Worm (Caenorhabditis elegans) whole organism, L1 larva: Measurements from ENCODE around the gene fbxa-32.

Experiments
- F16B12.6 ChIP-seq: fragments of 150-350 bp; optimal IDR thresholded peaks from 2 replicates; lab custom pipeline; 2014; ENCODE audit warnings: missing biosample characterization, missing genetic modification characterization
- alr-1 ChIP-seq: fragments of 200-800 bp; sonication (Bioruptor generic); optimal IDR thresholded peaks from 2 replicates; lab custom pipeline; 2018; ENCODE audit warnings: borderline replicate concordance, mild to moderate bottlenecking, missing genetic modification characterization, missing compliant biosample characterization
- dsc-1 ChIP-seq: sonication (generic microtip); optimal IDR thresholded peaks from 2 replicates; lab custom pipeline; 2016; ENCODE audit warnings: mild to moderate bottlenecking, missing genetic modification characterization, missing compliant biosample characterization
- efl-1 ChIP-seq, 4 experiments: fragments of 150-350 bp; optimal IDR thresholded peaks in 3 of 4; peaks in 1 of 4; 1 replicate in 1 of 4; 2 replicates in 3 of 4; lab custom pipeline; 2014; ENCODE audit warnings: missing biosample characterization in 2 of 4, missing genetic modification characterization in 2 of 4, missing genetic modification reagents in 2 of 4
- lin-13 ChIP-seq: fragments of 150-350 bp; optimal IDR thresholded peaks from 2 replicates; lab custom pipeline; 2014; ENCODE audit warnings: missing biosample characterization, missing genetic modification reagents, missing genetic modification characterization
- lin-35 ChIP-seq, 2 experiments: fragments of 150-350 bp; optimal IDR thresholded peaks; 2 replicates each; lab custom pipeline; 2014; ENCODE audit warnings: missing biosample characterization in 2 of 2, missing genetic modification characterization in 2 of 2, missing genetic modification reagents in 2 of 2
- lir-3 ChIP-seq: sonication (generic microtip); optimal IDR thresholded peaks from 2 replicates; lab custom pipeline; 2016; ENCODE audit warnings: mild to moderate bottlenecking, missing genetic modification characterization, moderate library complexity, missing compliant biosample characterization; ENCODE audit not compliant: poor library complexity
- lsy-2 ChIP-seq, 2 experiments: fragments of 150-350 bp; optimal IDR thresholded peaks; 2 replicates each; lab custom pipeline; 2014; ENCODE audit warnings: missing biosample characterization in 2 of 2, missing genetic modification characterization in 2 of 2
- mep-1 ChIP-seq: fragments of 150-350 bp; optimal IDR thresholded peaks from 2 replicates; lab custom pipeline; 2014; ENCODE audit warnings: missing biosample characterization, missing genetic modification characterization
- nhr-20 ChIP-seq: sonication (generic microtip); optimal IDR thresholded peaks from 2 replicates; lab custom pipeline; 2016; ENCODE audit warnings: mild to moderate bottlenecking, missing genetic modification characterization, missing compliant biosample characterization
- nhr-237 ChIP-seq: fragments of 150-350 bp; optimal IDR thresholded peaks from 2 replicates; lab custom pipeline; 2014; ENCODE audit warnings: missing biosample characterization, missing genetic modification characterization
- nhr-47 ChIP-seq: sonication (generic microtip); optimal IDR thresholded peaks from 2 replicates; lab custom pipeline; 2016; ENCODE audit warnings: mild to moderate bottlenecking, missing genetic modification characterization, moderate library complexity, missing compliant biosample characterization
- nhr-71 ChIP-seq: sonication (generic microtip); optimal IDR thresholded peaks from 2 replicates; lab custom pipeline; 2016; ENCODE audit warnings: mild to moderate bottlenecking, missing genetic modification characterization, moderate library complexity, missing compliant biosample characterization
- nhr-90 ChIP-seq: sonication (generic microtip); optimal IDR thresholded peaks from 2 replicates; lab custom pipeline; 2016; ENCODE audit warnings: mild to moderate bottlenecking, missing genetic modification characterization, missing compliant biosample characterization; ENCODE audit not compliant: poor library complexity
- rnt-1 ChIP-seq: sonication (generic microtip); optimal IDR thresholded peaks from 2 replicates; lab custom pipeline; 2016; ENCODE audit warnings: mild to moderate bottlenecking, missing genetic modification characterization, moderate library complexity, missing compliant biosample characterization
- snpc-4 ChIP-seq: fragments of 150-350 bp; optimal IDR thresholded peaks from 2 replicates; lab custom pipeline; 2014; ENCODE audit warnings: missing biosample characterization, missing genetic modification characterization
- snu-23 ChIP-seq: sonication (generic microtip); optimal IDR thresholded peaks from 2 replicates; lab custom pipeline; 2016; ENCODE audit warnings: missing genetic modification characterization, missing compliant biosample characterization

fbxa-32 gene

ce11 chrIII:1218998-1219397, 50.1 kb downstream of the fbxa-32 start:
- no peak for TF ChIP-seq efl-1 (optimal IDR thresholded peaks at IDR 0.05; lab: Kevin White, UChicago)
- TF ChIP-seq efl-1 (GFP tag; optimal IDR thresholded peaks at IDR 0.05 in 1 of 2; lab: Kevin White, UChicago), result peak in 1 of 2 experiments; percentile 3
- no peak for TF ChIP-seq F16B12.6 (tag; lab: Kevin White, UChicago)

ce11 chrIII:1218221-1218620, 50.8 kb downstream of the fbxa-32 start:
- peak; percentile 3 for TF ChIP-seq lin-13 (GFP tag; lab: Kevin White, UChicago)
- no peak for TF ChIP-seq snpc-4 (tag; lab: Kevin White, UChicago)
- TF ChIP-seq lin-35 (GFP tag; optimal IDR thresholded peaks at IDR 0.05; lab: Kevin White, UChicago), result peak in 1 of 2 experiments; percentile 11
- TF ChIP-seq nhr-90 (tag; lab: Kevin White, UChicago), result peak; percentile 24
- TF ChIP-seq lir-3, result no peak
- no peak for TF ChIP-seq efl-1 (optimal IDR thresholded peaks at IDR 0.05; lab: Kevin White, UChicago)
- peak; percentile 12 to 59 for TF ChIP-seq efl-1 (GFP tag; optimal IDR thresholded peaks at IDR 0.05 in 1 of 2; lab: Kevin White, UChicago)
- peak; percentile 2 for TF ChIP-seq nhr-20 (tag; lab: Kevin White, UChicago)
- TF ChIP-seq nhr-71, result peak; percentile 36
- no peak for TF ChIP-seq nhr-237 (tag; lab: Kevin White, UChicago)
- TF ChIP-seq snu-23 (GFP tag; lab: Kevin White, UChicago), result peak; percentile 25
- peak in 1 of 2 experiments; percentile 17 for TF ChIP-seq lsy-2 (tag; optimal IDR thresholded peaks at IDR 0.05; lab: Kevin White, UChicago)
- peak; percentile 33 for TF ChIP-seq rnt-1 (tag; lab: Kevin White, UChicago)
- TF ChIP-seq dsc-1 (tag; lab: Kevin White, UChicago), result peak; percentile 10
- no peak for TF ChIP-seq alr-1
- TF ChIP-seq nhr-47 (tag; lab: Kevin White, UChicago), result peak; percentile 22
- TF ChIP-seq mep-1 (tag; lab: Kevin White, UChicago), result peak; percentile 29
